Worm (Caenorhabditis elegans) whole organism, late embryonic: Measurements from ENCODE around the gene C25G4.3.

Source experiments
- ceh-22 ChIP-seq: sonication (generic microtip); optimal IDR thresholded peaks from 2 replicates; lab custom pipeline; 2017; ENCODE audit warnings: missing biosample characterization, missing genetic modification characterization
- elt-4 ChIP-seq: sonication (generic microtip); optimal IDR thresholded peaks from 2 replicates; lab custom pipeline; 2016; ENCODE audit warnings: missing genetic modification characterization, missing compliant biosample characterization
- nhr-11 ChIP-seq: fragments of 150-350 bp; optimal IDR thresholded peaks from 2 replicates; lab custom pipeline; 2014; ENCODE audit warnings: missing biosample characterization, missing genetic modification characterization
- pax-1 ChIP-seq: fragments of 150-350 bp; optimal IDR thresholded peaks from 2 replicates; lab custom pipeline; 2014; ENCODE audit warnings: missing biosample characterization, missing genetic modification characterization

ce11 chrIV:12487194-12487593 lies 41.5 kb upstream of the C25G4.3 start, which contains the start of gene sru-26:
- no peak for TF ChIP-seq ceh-22 (tag; lab: Kevin White, UChicago)
- no peak for TF ChIP-seq pax-1 (tag; lab: Kevin White, UChicago)
- TF ChIP-seq elt-4, result no peak
- TF ChIP-seq nhr-11 (tag; lab: Kevin White, UChicago), result no peak
